Worm (Caenorhabditis elegans): ENCODE results near the gene F14H12.17.

F14H12.17 gene

ce11 chrX:4371988-4372387 lies 8.9 kb upstream of the F14H12.17 start, which contains the start of gene R160.14:
R160.14 (minus strand) TSS chrX:4372088.
- no peak for TF ChIP-seq efl-3 (GFP tag; optimal IDR thresholded peaks at IDR 0.05)
- no peak for TF ChIP-seq snu-23 (GFP tag; optimal IDR thresholded peaks at IDR 0.05)
- no peak for TF ChIP-seq pax-3 (tag; optimal IDR thresholded peaks at IDR 0.05)
- TF ChIP-seq tbx-2 (tag; optimal IDR thresholded peaks at IDR 0.05), result no peak
- no peak for TF ChIP-seq ztf-4 (tag; optimal IDR thresholded peaks at IDR 0.05)
- TF ChIP-seq alr-1 (tag; optimal IDR thresholded peaks at IDR 0.05; ENCODE audit: borderline replicate concordance), result no peak
- no peak for TF ChIP-seq xbp-1 (tag; optimal IDR thresholded peaks at IDR 0.05)
- TF ChIP-seq swsn-7 (tag; optimal IDR thresholded peaks at IDR 0.05), result no peak
- no peak for TF ChIP-seq aha-1 (tag; optimal IDR thresholded peaks at IDR 0.05)
- no peak for TF ChIP-seq sox-4 (tag; optimal IDR thresholded peaks at IDR 0.05)
- TF ChIP-seq fkh-10 (GFP tag; optimal IDR thresholded peaks at IDR 0.05), result no peak
- no peak for TF ChIP-seq hlh-17 (GFP tag; optimal IDR thresholded peaks at IDR 0.05; ENCODE audit: borderline replicate concordance)
- TF ChIP-seq ceh-82 (tag; optimal IDR thresholded peaks at IDR 0.05), result no peak
- TF ChIP-seq snpc-4 (tag; optimal IDR thresholded peaks at IDR 0.05), result no peak

- TF ChIP-seq nhr-76 (tag; optimal IDR thresholded peaks at IDR 0.05), result no peak
- TF ChIP-seq blmp-1 (tag; optimal IDR thresholded peaks at IDR 0.05), result no peak
- no peak for TF ChIP-seq fos-1 (tag; optimal IDR thresholded peaks at IDR 0.05)
- no peak for TF ChIP-seq lin-13 (GFP tag; optimal IDR thresholded peaks at IDR 0.05)
- TF ChIP-seq pax-3 (tag; optimal IDR thresholded peaks at IDR 0.05), result no peak
- TF ChIP-seq swsn-7 (tag; optimal IDR thresholded peaks at IDR 0.05), result no peak
- TF ChIP-seq sox-4 (tag; optimal IDR thresholded peaks at IDR 0.05), result no peak
- no peak for TF ChIP-seq C04F5.9 (tag; optimal IDR thresholded peaks at IDR 0.05)
- no peak for TF ChIP-seq unc-62 (GFP tag; optimal IDR thresholded peaks at IDR 0.05)
- no peak for TF ChIP-seq lin-39 (tag; optimal IDR thresholded peaks at IDR 0.05)
- TF ChIP-seq sup-37 (GFP tag; optimal IDR thresholded peaks at IDR 0.05), result no peak
- TF ChIP-seq snu-23 (GFP tag; optimal IDR thresholded peaks at IDR 0.05), result no peak
- TF ChIP-seq skn-1 (tag; optimal IDR thresholded peaks at IDR 0.05), result no peak
Measured at ce11 chrX:4371413-4371812, 8.3 kb upstream of the F14H12.17 start, which contains the start of gene R160.13. R160.13 (minus strand) TSS chrX:4371513.

ce11 chrX:4370756-4371155 lies 7.7 kb upstream of the F14H12.17 start, which contains the start of gene R160.5:
R160.5 (minus strand) TSS chrX:4370856.
- no peak for TF ChIP-seq lsy-2 (tag; optimal IDR thresholded peaks at IDR 0.05)
- no peak for TF ChIP-seq hlh-17 (GFP tag; optimal IDR thresholded peaks at IDR 0.05; ENCODE audit: borderline replicate concordance)
- no peak for TF ChIP-seq fkh-4 (tag; optimal IDR thresholded peaks at IDR 0.05; ENCODE audit: borderline replicate concordance)
- TF ChIP-seq efl-1 (optimal IDR thresholded peaks at IDR 0.05), result no peak
- TF ChIP-seq efl-1 (GFP tag; optimal IDR thresholded peaks at IDR 0.05 in 1 of 2), result no peak
- TF ChIP-seq unc-30 (tag; optimal IDR thresholded peaks at IDR 0.05), result no peak
- TF ChIP-seq C04F5.9 (tag; optimal IDR thresholded peaks at IDR 0.05), result no peak
- no peak for TF ChIP-seq fkh-8 (tag; optimal IDR thresholded peaks at IDR 0.05)
- no peak for TF ChIP-seq tbx-2 (tag; optimal IDR thresholded peaks at IDR 0.05)
- no peak for TF ChIP-seq snu-23 (GFP tag; optimal IDR thresholded peaks at IDR 0.05)
- no peak for TF ChIP-seq C34B4.2 (tag; optimal IDR thresholded peaks at IDR 0.05)
- no peak for TF ChIP-seq F16B12.6 (tag; optimal IDR thresholded peaks at IDR 0.05)

- TF ChIP-seq zag-1 (tag; optimal IDR thresholded peaks at IDR 0.05), result no peak
- TF ChIP-seq sup-37 (GFP tag; optimal IDR thresholded peaks at IDR 0.05), result no peak
- no peak for TF ChIP-seq nhr-11 (tag; optimal IDR thresholded peaks at IDR 0.05)
- TF ChIP-seq swsn-7 (tag; optimal IDR thresholded peaks at IDR 0.05), result no peak
- TF ChIP-seq egl-13 (tag; optimal IDR thresholded peaks at IDR 0.05), result no peak
- no peak for TF ChIP-seq hlh-17 (GFP tag; optimal IDR thresholded peaks at IDR 0.05; ENCODE audit: borderline replicate concordance)
- no peak for TF ChIP-seq nhr-237 (tag; optimal IDR thresholded peaks at IDR 0.05)
- TF ChIP-seq lin-15B (tag; optimal IDR thresholded peaks at IDR 0.05), result no peak
- no peak for TF ChIP-seq isw-1 (GFP tag; IDR thresholded peaks at IDR 0.05)
- TF ChIP-seq hlh-4 (tag; optimal IDR thresholded peaks at IDR 0.05), result no peak
- no peak for TF ChIP-seq mab-9 (GFP tag; IDR thresholded peaks at IDR 0.05)
- TF ChIP-seq blmp-1 (tag; optimal IDR thresholded peaks at IDR 0.05), result no peak
- no peak for TF ChIP-seq efl-1 (optimal IDR thresholded peaks at IDR 0.05)
- no peak for TF ChIP-seq efl-1 (GFP tag; optimal IDR thresholded peaks at IDR 0.05 in 1 of 2)
- TF ChIP-seq lir-3 (tag; optimal IDR thresholded peaks at IDR 0.05; ENCODE audit: poor library complexity), result no peak
- no peak for TF ChIP-seq unc-130 (tag; optimal IDR thresholded peaks at IDR 0.05)
- no peak for TF ChIP-seq fkh-8 (tag; optimal IDR thresholded peaks at IDR 0.05)
- TF ChIP-seq ztf-4 (tag; optimal IDR thresholded peaks at IDR 0.05), result no peak
- TF ChIP-seq tlp-1 (tag; optimal IDR thresholded peaks at IDR 0.05), result no peak
- TF ChIP-seq lin-13 (GFP tag; optimal IDR thresholded peaks at IDR 0.05), result no peak
Measured at ce11 chrX:4368800-4369199, 5.7 kb upstream of the F14H12.17 start, which contains the start of gene R160.4. R160.4 (minus strand) TSS chrX:4368900.

All from whole organism, L1 larva.